Fruit fly (Drosophila melanogaster) whole organism, pupa: Measurements from ENCODE around the gene CG34183.

Experiments
- CG10348 ChIP-seq: fragments of 200-800 bp; sonication (Bioruptor generic); IDR thresholded peaks from 2 replicates; pipeline ENCODE4 v1.3.6; 2022; ENCODE audit warnings: missing biosample characterization, missing genetic modification characterization
- CG12605 ChIP-seq: fragments of 200-800 bp; sonication (Bioruptor generic); IDR thresholded peaks from 2 replicates; pipeline ENCODE4 v1.3.6; 2022; ENCODE audit warnings: missing biosample characterization, missing genetic modification characterization
- CG13204 ChIP-seq: fragments of 200-800 bp; sonication (Bioruptor generic); optimal IDR thresholded peaks from 2 replicates; lab custom pipeline; 2018; ENCODE audit warnings: missing biosample characterization, mild to moderate bottlenecking, missing genetic modification characterization, moderate library complexity
- CG14655 ChIP-seq: fragments of 200-800 bp; sonication (Bioruptor generic); optimal IDR thresholded peaks from 3 replicates; lab custom pipeline; 2017; ENCODE audit warnings: mild to moderate bottlenecking, missing biosample characterization, missing genetic modification reagents, missing genetic modification characterization
- CG15710 ChIP-seq: fragments of 200-800 bp; sonication (Bioruptor generic); optimal IDR thresholded peaks from 2 replicates; lab custom pipeline; 2018; ENCODE audit warnings: missing biosample characterization, mild to moderate bottlenecking, missing genetic modification characterization, moderate library complexity
- CG32121 ChIP-seq: fragments of 200-800 bp; sonication (Bioruptor generic); IDR thresholded peaks from 2 replicates; pipeline ENCODE4 v1.3.6; 2022; ENCODE audit warnings: missing biosample characterization, missing genetic modification characterization
- CG8159 ChIP-seq: fragments of 200-800 bp; sonication (Bioruptor generic); optimal IDR thresholded peaks from 3 replicates; lab custom pipeline; 2018; ENCODE audit warnings: missing biosample characterization, mild to moderate bottlenecking, missing genetic modification characterization, moderate library complexity
- CG9948 ChIP-seq: fragments of 200-800 bp; sonication (Bioruptor generic); optimal IDR thresholded peaks from 2 replicates; lab custom pipeline; 2018; ENCODE audit warnings: missing biosample characterization, mild to moderate bottlenecking, missing genetic modification characterization, moderate library complexity
- D1 ChIP-seq: fragments of 200-800 bp; sonication (Bioruptor generic); optimal IDR thresholded peaks from 2 replicates; lab custom pipeline; 2018; ENCODE audit warnings: missing biosample characterization, mild to moderate bottlenecking, missing genetic modification characterization, moderate library complexity
- EcR ChIP-seq: fragments of 200-800 bp; sonication (Bioruptor generic); optimal IDR thresholded peaks from 3 replicates; lab custom pipeline; 2019; ENCODE audit warnings: missing biosample characterization, missing genetic modification characterization, mild to moderate bottlenecking, moderate library complexity, missing genetic modification reagents
- Pif1A ChIP-seq: fragments of 200-800 bp; sonication (Bioruptor generic); optimal IDR thresholded peaks from 3 replicates; lab custom pipeline; 2016; ENCODE audit warnings: missing biosample characterization, missing genetic modification characterization
- Pif1B ChIP-seq: fragments of 200-800 bp; sonication (Bioruptor generic); optimal IDR thresholded peaks from 3 replicates; lab custom pipeline; 2016; ENCODE audit warnings: missing biosample characterization, missing genetic modification characterization
- Snoo ChIP-seq: fragments of 200-800 bp; sonication (Bioruptor generic); optimal IDR thresholded peaks from 3 replicates; lab custom pipeline; 2017; ENCODE audit warnings: missing biosample characterization, mild to moderate bottlenecking, missing genetic modification characterization, inconsistent platforms
- gl ChIP-seq: fragments of 200-800 bp; sonication (Bioruptor generic); optimal IDR thresholded peaks from 2 replicates; lab custom pipeline; 2018; ENCODE audit warnings: missing biosample characterization, mild to moderate bottlenecking, missing genetic modification characterization

DNA sequence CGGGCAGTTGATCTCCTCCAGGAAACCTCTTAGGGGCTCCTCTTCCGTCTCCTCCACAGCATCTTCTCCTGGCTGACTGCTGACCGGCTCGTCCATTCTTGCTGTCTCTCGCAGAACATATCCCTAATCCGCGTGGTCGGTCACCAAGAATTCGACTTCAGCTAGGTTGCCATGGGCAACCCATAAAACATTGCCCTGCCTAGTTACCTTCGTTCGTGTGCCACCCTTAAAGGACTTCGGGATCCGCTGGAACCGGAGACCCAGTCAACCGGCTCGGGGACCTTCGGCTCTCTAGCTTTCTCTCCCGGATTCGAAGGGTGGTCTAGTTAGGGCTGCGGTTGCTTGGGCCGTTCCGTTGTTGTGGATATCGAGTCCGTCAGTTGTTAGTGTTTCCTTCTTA lies 34.2 kb upstream of the CG34183 start, which contains the start of the genes TbCMF46 and CG42366:
- TF ChIP-seq CG15710 (tag; lab: Kevin White, UChicago) (no peak), Snoo (tag; lab: Kevin White, UChicago) (no peak), Pif1B (no peak), CG10348 (GFP tag; lab: Robert Waterston, UW) (no peak), D1 (tag; lab: Kevin White, UChicago) (no peak), CG32121 (GFP tag; lab: Robert Waterston, UW) (no peak), EcR (GFP tag; lab: Kevin White, UChicago) (no peak), Pif1A (no peak), CG13204 (GFP tag; lab: Kevin White, UChicago) (no peak), CG14655 (GFP tag; lab: Kevin White, UChicago) (no peak), CG9948 (tag; lab: Kevin White, UChicago) (no peak), CG12605 (no peak), CG8159 (tag; lab: Kevin White, UChicago) (no peak), gl (tag; lab: Kevin White, UChicago) (no peak)
